Fruit fly (Drosophila melanogaster): Measurements from ENCODE around the gene TBC1D5.

Gene TBC1D5

DNA sequence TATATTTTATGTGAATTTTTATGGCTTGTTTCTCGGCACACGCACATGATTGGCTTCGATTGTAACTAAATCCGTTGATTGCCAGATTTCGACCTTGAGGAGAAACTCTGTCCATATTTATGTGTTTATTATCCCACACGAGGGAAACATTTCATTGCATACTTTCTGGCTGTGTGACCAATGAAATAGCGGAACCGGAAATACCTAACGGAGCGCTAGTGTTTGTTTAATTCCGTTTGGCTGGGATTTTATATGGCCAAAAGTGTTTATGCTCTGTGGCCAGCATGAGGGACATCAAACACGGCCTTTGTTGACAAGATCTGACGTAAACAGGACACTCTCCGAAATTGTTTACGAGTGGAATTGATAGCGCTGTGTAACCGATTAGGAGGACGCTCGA, 48.1 kb upstream of the TBC1D5 start:
- TF ChIP-seq sug (tag; optimal IDR thresholded peaks at IDR 0.05) (no peak), Stat92E (GFP tag; optimal IDR thresholded peaks at IDR 0.05) (no peak), CG9437 (GFP tag; optimal IDR thresholded peaks at IDR 0.05) (peak; percentile 5), Asciz (GFP tag; optimal IDR thresholded peaks at IDR 0.05) (no peak), HLH3B (GFP tag; IDR thresholded peaks at IDR 0.05) (no peak), Hsf (GFP tag; optimal IDR thresholded peaks at IDR 0.05) (peak; percentile 4), CG31365 (tag; optimal IDR thresholded peaks at IDR 0.05) (no peak), Med (GFP tag) (peak; percentile 92), her (GFP tag; optimal IDR thresholded peaks at IDR 0.05) (no peak), Ets97D (GFP tag; optimal IDR thresholded peaks at IDR 0.05) (peak; percentile 96), p53 (GFP tag; optimal IDR thresholded peaks at IDR 0.05) (no peak), CG31388 (GFP tag; optimal IDR thresholded peaks at IDR 0.05) (no peak), CG6791 (GFP tag; IDR thresholded peaks at IDR 0.05; ENCODE audit: partially characterized antibody) (no peak), gsb-n (tag; optimal IDR thresholded peaks at IDR 0.05) (no peak), Nf-YA (GFP tag; IDR thresholded peaks at IDR 0.05) (no peak), dpn (GFP tag; optimal IDR thresholded peaks at IDR 0.05) (no peak), gcm (GFP tag; optimal IDR thresholded peaks at IDR 0.05) (no peak), CG7839 (tag; optimal IDR thresholded peaks at IDR 0.05) (peak; percentile 39), GATAe (GFP tag; conservative IDR thresholded peaks at IDR 0.05) (no peak), CoRest (tag; optimal IDR thresholded peaks at IDR 0.05) (peak; percentile 2), ci (GFP tag; IDR thresholded peaks at IDR 0.05) (peak; percentile 85), ac (GFP tag; optimal IDR thresholded peaks at IDR 0.05) (no peak), CG12219 (GFP tag; optimal IDR thresholded peaks at IDR 0.05) (peak; percentile 54), chinmo (GFP tag; IDR thresholded peaks at IDR 0.05; ENCODE audit: partially characterized antibody) (no peak), Doc3 (GFP tag; IDR thresholded peaks at IDR 0.05; ENCODE audit: partially characterized antibody) (no peak), CG12236 (GFP tag; optimal IDR thresholded peaks at IDR 0.05) (no peak), psq (GFP tag; optimal IDR thresholded peaks at IDR 0.05) (no peak), CG1832 (GFP tag; optimal IDR thresholded peaks at IDR 0.05) (no peak), CG11456 (GFP tag; IDR thresholded peaks at IDR 0.05) (no peak), ab (GFP tag; optimal IDR thresholded peaks at IDR 0.05) (no peak), dimm (GFP tag; IDR thresholded peaks at IDR 0.05) (no peak), insv (GFP tag; optimal IDR thresholded peaks at IDR 0.05) (no peak), CG10462 (GFP tag; optimal IDR thresholded peaks at IDR 0.05) (no peak), CG4328 (GFP tag; optimal IDR thresholded peaks at IDR 0.05) (no peak), CG30431 (GFP tag; optimal IDR thresholded peaks at IDR 0.05) (no peak), tgo (GFP tag; IDR thresholded peaks at IDR 0.05) (no peak), CG11504 (tag; optimal IDR thresholded peaks at IDR 0.05) (no peak), CG15514 (GFP tag; optimal IDR thresholded peaks at IDR 0.05) (no peak), odd (GFP tag; optimal IDR thresholded peaks at IDR 0.05) (peak; percentile 29), grau (tag; optimal IDR thresholded peaks at IDR 0.05) (no peak), CG7271 (tag; optimal IDR thresholded peaks at IDR 0.05) (no peak), ato (GFP tag; IDR thresholded peaks at IDR 0.05; ENCODE audit: partially characterized antibody) (no peak), CG14014 (GFP tag; IDR thresholded peaks at IDR 0.05) (no peak), cato (GFP tag; optimal IDR thresholded peaks at IDR 0.05; ENCODE audit: borderline replicate concordance) (no peak), crp (GFP tag; optimal IDR thresholded peaks at IDR 0.05) (no peak), CG3847 (GFP tag; IDR thresholded peaks at IDR 0.05) (no peak), NC2β (GFP tag; optimal IDR thresholded peaks at IDR 0.05) (no peak), ase (GFP tag; IDR thresholded peaks at IDR 0.05) (no peak), pzg (GFP tag; optimal IDR thresholded peaks at IDR 0.05) (no peak), nerfin-2 (GFP tag; IDR thresholded peaks at IDR 0.05; ENCODE audit: partially characterized antibody) (no peak), CG10543 (GFP tag; optimal IDR thresholded peaks at IDR 0.05) (no peak)

Measured in whole organism, embryonic.